Worm (Caenorhabditis elegans): ENCODE results near the gene sre-45.

The sre-45 gene

ce11 chrII:13540956-13541355 lies 23.3 kb downstream of the sre-45 start, which contains the start of the genes noa-1 and Y48E1B.17:
Gene noa-1, minus strand, starts transcription at chrII:13541056.
Gene Y48E1B.17, minus strand, starts transcription at chrII:13541084.
- TF ChIP-seq dao-5 (tag; optimal IDR thresholded peaks at IDR 0.05) (no peak), W03F9.2 (tag; optimal IDR thresholded peaks at IDR 0.05) (no peak), him-1 (tag; optimal IDR thresholded peaks at IDR 0.05) (no peak)

- TF ChIP-seq dao-5 (tag; optimal IDR thresholded peaks at IDR 0.05), result no peak
- TF ChIP-seq him-1 (tag; optimal IDR thresholded peaks at IDR 0.05), result no peak
- TF ChIP-seq W03F9.2 (tag; optimal IDR thresholded peaks at IDR 0.05), result no peak
Observed at ce11 chrII:13542991-13543390, 25.3 kb downstream of the sre-45 start.

DNA sequence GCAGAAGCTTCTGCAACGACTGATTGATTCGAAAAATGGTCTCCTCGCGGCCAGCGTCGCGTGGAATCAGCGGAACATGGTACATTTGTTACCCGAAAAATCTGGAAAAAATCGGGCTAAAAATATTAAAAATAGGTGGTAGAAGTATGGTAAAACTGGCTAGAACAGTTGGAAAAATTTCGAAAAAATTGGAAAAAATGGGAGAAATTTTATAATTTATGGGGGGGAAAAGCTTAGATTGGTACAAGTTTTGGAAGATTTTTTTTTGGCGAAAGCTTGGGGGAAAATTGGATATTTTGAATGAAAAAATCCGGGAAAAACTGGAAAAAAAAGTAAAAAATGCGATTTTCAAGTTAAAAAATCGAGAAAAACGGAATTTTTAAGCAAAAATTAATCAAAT lies 29.8 kb downstream of the sre-45 start, which contains the start of gene ddl-2:
Gene ddl-2 (minus strand): TSS at position 101 of the 400 bp plus-strand sequence.
- no peak for TF ChIP-seq dao-5 (tag; optimal IDR thresholded peaks at IDR 0.05)
- TF ChIP-seq W03F9.2 (tag; optimal IDR thresholded peaks at IDR 0.05), result no peak
- TF ChIP-seq him-1 (tag; optimal IDR thresholded peaks at IDR 0.05), result no peak

- TF ChIP-seq him-1 (tag; optimal IDR thresholded peaks at IDR 0.05) (no peak), W03F9.2 (tag; optimal IDR thresholded peaks at IDR 0.05) (no peak)
Observed at ce11 chrII:13560553-13560952, 42.9 kb downstream of the sre-45 start.

DNA sequence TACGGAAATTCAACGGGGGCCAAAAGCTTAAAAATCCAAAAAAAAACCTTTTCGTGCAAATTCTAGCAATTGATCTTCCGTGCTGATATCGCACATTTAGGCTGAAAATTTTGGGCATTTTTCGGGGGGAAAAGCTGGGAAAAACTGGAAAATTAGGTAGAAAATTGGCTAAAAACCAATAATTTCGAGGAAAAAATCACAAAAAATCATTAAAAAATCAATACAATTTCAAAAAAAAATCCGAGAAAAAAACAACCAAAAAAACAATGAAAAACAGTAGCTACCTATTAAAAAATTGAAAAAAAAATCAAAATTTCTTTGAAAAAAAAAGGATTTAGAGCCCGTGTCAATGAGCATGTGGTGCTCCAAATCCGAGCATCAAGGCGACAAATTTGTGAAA lies 50.2 kb downstream of the sre-45 start, which contains the start of gene Y48E1B.3:
Gene Y48E1B.3 (minus strand): TSS at position 101 of the 400 bp plus-strand sequence.
- TF ChIP-seq W03F9.2 (tag; optimal IDR thresholded peaks at IDR 0.05) (no peak), him-1 (tag; optimal IDR thresholded peaks at IDR 0.05) (no peak), dao-5 (tag; optimal IDR thresholded peaks at IDR 0.05) (no peak)

Data from whole organism, L4/young adult.